Worm (Caenorhabditis elegans): Measurements from ENCODE around the gene F15D4.5.

The F15D4.5 gene

ce11 chrII:13199674-13200215 lies 45.4 kb upstream of the F15D4.5 start, which contains the start of gene btf-1 (continued):
- TF ChIP-seq B0261.1 (tag; optimal IDR thresholded peaks at IDR 0.05) (no peak), die-1 (tag; optimal IDR thresholded peaks at IDR 0.05) (no peak), lsy-27 (tag; optimal IDR thresholded peaks at IDR 0.05; ENCODE audit: borderline replicate concordance, insufficient read depth) (peak; percentile 20), lag-1 (GFP tag; IDR thresholded peaks at IDR 0.05) (no peak), efl-1 (GFP tag; optimal IDR thresholded peaks at IDR 0.05) (peak; percentile 66), Y53G8AR.9 (GFP tag; conservative IDR thresholded peaks at IDR 0.05) (peak; percentile 76; the same call in 1 of the 2 replicates), sptf-2 (GFP tag; optimal IDR thresholded peaks at IDR 0.05) (no peak), ztf-6 (GFP tag; IDR thresholded peaks at IDR 0.05) (no peak), aptf-2 (GFP tag; conservative IDR thresholded peaks at IDR 0.05) (no peak), tbx-9 (tag; optimal IDR thresholded peaks at IDR 0.05; ENCODE audit: borderline replicate concordance) (no peak), ccch-3 (GFP tag; optimal IDR thresholded peaks at IDR 0.05) (peak; percentile 62), dox-1 (GFP tag; IDR thresholded peaks at IDR 0.05) (peak; percentile 82), T07F8.4 (tag; optimal IDR thresholded peaks at IDR 0.05) (peak; percentile 18), F39B2.1 (GFP tag; IDR thresholded peaks at IDR 0.05) (no peak), madf-3 (GFP tag; IDR thresholded peaks at IDR 0.05) (no peak), T26A5.8 (tag; optimal IDR thresholded peaks at IDR 0.05) (no peak), Y79H2A.3 (GFP tag; conservative IDR thresholded peaks at IDR 0.05) (no peak), C06A6.2 (GFP tag; conservative IDR thresholded peaks at IDR 0.05) (peak; percentile 55; the same call in 1 of the 2 replicates), ceh-79 (tag; optimal IDR thresholded peaks at IDR 0.05) (no peak), F23B12.7 (tag; optimal IDR thresholded peaks at IDR 0.05; ENCODE audit: insufficient read depth) (no peak), sea-2 (GFP tag; IDR thresholded peaks at IDR 0.05) (no peak), let-607 (tag; optimal IDR thresholded peaks at IDR 0.05) (peak; percentile 56 to 72), Y95B8A.8 (GFP tag; IDR thresholded peaks at IDR 0.05) (0 out of 2 replicates have a peak, but pooled peaks have one; percentile 19), repo-1 (tag; optimal IDR thresholded peaks at IDR 0.05) (peak; percentile 65), C17E4.6 (GFP tag; IDR thresholded peaks at IDR 0.05) (0 out of 2 replicates have a peak, but pooled peaks have one; percentile 46), F10E7.11 (tag; optimal IDR thresholded peaks at IDR 0.05) (peak; percentile 72), F37B4.10 (GFP tag; IDR thresholded peaks at IDR 0.05) (no peak), ceh-91 (GFP tag; IDR thresholded peaks at IDR 0.05) (peak; percentile 30; the same call in 1 of the 2 replicates), hmg-20 (GFP tag; IDR thresholded peaks at IDR 0.05) (no peak), hlh-26 (GFP tag; conservative IDR thresholded peaks at IDR 0.05) (no peak), B0019.2 (GFP tag; conservative IDR thresholded peaks at IDR 0.05) (no peak)

- TF ChIP-seq akir-1 (GFP tag; optimal IDR thresholded peaks at IDR 0.05) (no peak), unc-62 (GFP tag; optimal IDR thresholded peaks at IDR 0.05) (no peak), Y67H2A.10 (GFP tag; conservative IDR thresholded peaks at IDR 0.05) (no peak), ztf-25 (GFP tag; IDR thresholded peaks at IDR 0.05) (no peak), somi-1 (GFP tag; optimal IDR thresholded peaks at IDR 0.05) (no peak), F55B11.4 (tag; optimal IDR thresholded peaks at IDR 0.05; ENCODE audit: borderline replicate concordance, insufficient read depth) (no peak), T26A5.8 (tag; optimal IDR thresholded peaks at IDR 0.05) (no peak), attf-6 (GFP tag; IDR thresholded peaks at IDR 0.05) (no peak), mxl-1 (tag; optimal IDR thresholded peaks at IDR 0.05) (no peak), bed-1 (GFP tag; IDR thresholded peaks at IDR 0.05) (no peak), F49E8.2 (tag; optimal IDR thresholded peaks at IDR 0.05; ENCODE audit: insufficient read depth) (no peak), F23B12.7 (tag; optimal IDR thresholded peaks at IDR 0.05; ENCODE audit: insufficient read depth) (no peak), ceh-40 (GFP tag; IDR thresholded peaks at IDR 0.05) (no peak), sdz-38 (tag; optimal IDR thresholded peaks at IDR 0.05) (no peak), mcd-1 (GFP tag; IDR thresholded peaks at IDR 0.05) (no peak), lin-35 (GFP tag; optimal IDR thresholded peaks at IDR 0.05) (no peak), chd-7 (tag; optimal IDR thresholded peaks at IDR 0.05) (no peak), C17E4.6 (GFP tag; IDR thresholded peaks at IDR 0.05) (no peak), F33H1.4 (GFP tag; IDR thresholded peaks at IDR 0.05) (no peak)
These were observed 29.4 kb upstream of the F15D4.5 start, which contains the start of gene F15D4.2 for ce11 chrII:13215792-13216191. Gene F15D4.2 (plus strand): TSS chrII:13216092.
